Fruit fly (Drosophila melanogaster) whole organism, prepupa: ENCODE measurements around the gene inaF-A.

ENCODE experiments used
- CG34406 ChIP-seq: fragments of 200-800 bp; sonication (Bioruptor generic); optimal IDR thresholded peaks from 3 replicates; lab custom pipeline; 2016; ENCODE audit warnings: missing biosample characterization, missing genetic modification characterization
- CG6276 ChIP-seq: fragments of 200-800 bp; sonication (Bioruptor generic); optimal IDR thresholded peaks from 2 replicates; lab custom pipeline; 2017; ENCODE audit warnings: missing biosample characterization, mild to moderate bottlenecking, missing genetic modification characterization
- Met ChIP-seq: fragments of 200-800 bp; sonication (Bioruptor generic); optimal IDR thresholded peaks from 3 replicates; lab custom pipeline; 2016; ENCODE audit warnings: missing biosample characterization, missing genetic modification characterization
- Smox ChIP-seq: fragments of 200-800 bp; sonication (Bioruptor generic); optimal IDR thresholded peaks from 3 replicates; lab custom pipeline; 2016; ENCODE audit warnings: missing biosample characterization, missing genetic modification characterization
- dac ChIP-seq: fragments of 200-800 bp; sonication (Bioruptor generic); optimal IDR thresholded peaks from 2 replicates; lab custom pipeline; 2017; ENCODE audit warnings: missing biosample characterization, mild to moderate bottlenecking, missing genetic modification characterization
- lz ChIP-seq: fragments of 200-800 bp; sonication (Bioruptor generic); optimal IDR thresholded peaks from 3 replicates; lab custom pipeline; 2016; ENCODE audit warnings: missing biosample characterization, missing genetic modification characterization

dm6 chrX:11700765-11701164 is 32.9 kb downstream of the inaF-A start:
- TF ChIP-seq Met (GFP tag; lab: Kevin White, UChicago), result no peak
- TF ChIP-seq CG6276, result no peak
- no peak for TF ChIP-seq Smox (GFP tag; lab: Kevin White, UChicago)
- no peak for TF ChIP-seq lz (GFP tag; lab: Kevin White, UChicago)
- TF ChIP-seq dac (GFP tag; lab: Kevin White, UChicago), result no peak
- no peak for TF ChIP-seq CG34406 (GFP tag; lab: Kevin White, UChicago)
